Fruit fly (Drosophila melanogaster): ENCODE results near the gene Sap47.

The Sap47 gene

DNA sequence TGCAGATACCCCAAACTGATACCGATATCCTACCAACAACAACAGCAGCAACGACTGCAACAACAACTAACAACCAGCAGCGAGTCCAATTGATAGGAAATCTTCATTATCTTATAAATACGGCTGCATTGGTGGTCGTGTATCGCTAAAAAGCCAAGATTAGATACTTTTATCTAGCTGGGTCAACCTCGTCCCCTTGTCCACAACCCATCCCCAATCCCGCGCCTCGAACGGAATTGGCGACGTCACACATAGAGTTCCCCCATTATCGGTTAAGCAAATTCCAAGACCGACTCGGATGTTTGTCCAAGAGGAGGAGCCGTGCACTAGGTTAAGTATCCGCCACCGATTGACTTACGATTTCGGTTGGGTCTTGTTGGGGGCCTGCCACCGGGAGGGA is 73.4 kb downstream of the Sap47 start:
- TF ChIP-seq Hmr (GFP tag; optimal IDR thresholded peaks at IDR 0.05) (peak; percentile 2), hb (GFP tag; IDR thresholded peaks at IDR 0.05; ENCODE audit: partially characterized antibody) (no peak), CG1602 (GFP tag; optimal IDR thresholded peaks at IDR 0.05) (no peak), YL-1 (GFP tag; optimal IDR thresholded peaks at IDR 0.05) (no peak), CG30431 (GFP tag; optimal IDR thresholded peaks at IDR 0.05) (no peak), jing (GFP tag; optimal IDR thresholded peaks at IDR 0.05) (no peak), mirr (GFP tag; optimal IDR thresholded peaks at IDR 0.05) (peak; percentile 28), CG30020 (tag; optimal IDR thresholded peaks at IDR 0.05) (no peak), ara (GFP tag; IDR thresholded peaks at IDR 0.05) (no peak), ash1 (GFP tag; optimal IDR thresholded peaks at IDR 0.05) (no peak), Sox100B (GFP tag; optimal IDR thresholded peaks at IDR 0.05) (no peak), CG42726 (GFP tag; IDR thresholded peaks at IDR 0.05; ENCODE audit: partially characterized antibody) (no peak), NC2β (GFP tag; optimal IDR thresholded peaks at IDR 0.05) (no peak), cwo (GFP tag; optimal IDR thresholded peaks at IDR 0.05) (peak; percentile 7), so (GFP tag; IDR thresholded peaks at IDR 0.05) (no peak), dmrt99B (tag; optimal IDR thresholded peaks at IDR 0.05) (no peak), Opbp (GFP tag; IDR thresholded peaks at IDR 0.05; ENCODE audit: partially characterized antibody) (0 out of 3 replicates have a peak, but pooled peaks have one; percentile 15), peb (GFP tag; IDR thresholded peaks at IDR 0.05) (no peak), bab2 (GFP tag; optimal IDR thresholded peaks at IDR 0.05) (no peak), ssp (GFP tag; IDR thresholded peaks at IDR 0.05) (no peak), exex (tag; optimal IDR thresholded peaks at IDR 0.05) (peak; percentile 37), CG34376 (GFP tag; optimal IDR thresholded peaks at IDR 0.05) (peak; percentile 58), Ssrp (tag; optimal IDR thresholded peaks at IDR 0.05) (no peak), C15 (GFP tag; IDR thresholded peaks at IDR 0.05) (no peak), Hr78 (GFP tag; optimal IDR thresholded peaks at IDR 0.05) (peak in 1 of 2 experiments; percentile 23), CG33557 (GFP tag; optimal IDR thresholded peaks at IDR 0.05) (no peak), CG5953 (GFP tag; IDR thresholded peaks at IDR 0.05) (no peak), CG10543 (GFP tag; optimal IDR thresholded peaks at IDR 0.05) (peak; percentile 52), Stat92E (GFP tag; optimal IDR thresholded peaks at IDR 0.05) (no peak), BtbVII (GFP tag; optimal IDR thresholded peaks at IDR 0.05) (peak; percentile 16), row (GFP tag; IDR thresholded peaks at IDR 0.05) (no peak), cg (GFP tag; optimal IDR thresholded peaks at IDR 0.05) (peak; percentile 4), CG13775 (GFP tag; optimal IDR thresholded peaks at IDR 0.05) (no peak), CG10321 (GFP tag; IDR thresholded peaks at IDR 0.05) (no peak), unpg (GFP tag; optimal IDR thresholded peaks at IDR 0.05) (no peak), CG15011 (GFP tag; optimal IDR thresholded peaks at IDR 0.05) (no peak), sd (tag; optimal IDR thresholded peaks at IDR 0.05) (peak; percentile 58), tio (GFP tag; optimal IDR thresholded peaks at IDR 0.05) (no peak), eyg (GFP tag; optimal IDR thresholded peaks at IDR 0.05) (no peak), CG15601 (tag; optimal IDR thresholded peaks at IDR 0.05) (no peak), CG13296 (GFP tag; optimal IDR thresholded peaks at IDR 0.05) (no peak), CG14441 (GFP tag; IDR thresholded peaks at IDR 0.05) (no peak), Ravus (GFP tag; IDR thresholded peaks at IDR 0.05) (no peak), CG1647 (GFP tag; optimal IDR thresholded peaks at IDR 0.05) (no peak), Sox102F (GFP tag; optimal IDR thresholded peaks at IDR 0.05) (no peak), sug (tag; optimal IDR thresholded peaks at IDR 0.05) (peak; percentile 92), fd3F (GFP tag; optimal IDR thresholded peaks at IDR 0.05) (no peak), Trl (optimal IDR thresholded peaks at IDR 0.05) (no peak), Trl (GFP tag; optimal IDR thresholded peaks at IDR 0.05) (no peak), vnd (GFP tag; IDR thresholded peaks at IDR 0.05; ENCODE audit: partially characterized antibody) (no peak), Atf6 (GFP tag; IDR thresholded peaks at IDR 0.05) (0 out of 2 replicates have a peak, but pooled peaks have one; percentile 10)

Data from whole organism, embryonic.